Fruit fly (Drosophila melanogaster): ENCODE data around the gene Spindly.
A peak's percentile ranks its signal among the peaks of the same experiment; 100 is the strongest.

The Spindly gene

DNA sequence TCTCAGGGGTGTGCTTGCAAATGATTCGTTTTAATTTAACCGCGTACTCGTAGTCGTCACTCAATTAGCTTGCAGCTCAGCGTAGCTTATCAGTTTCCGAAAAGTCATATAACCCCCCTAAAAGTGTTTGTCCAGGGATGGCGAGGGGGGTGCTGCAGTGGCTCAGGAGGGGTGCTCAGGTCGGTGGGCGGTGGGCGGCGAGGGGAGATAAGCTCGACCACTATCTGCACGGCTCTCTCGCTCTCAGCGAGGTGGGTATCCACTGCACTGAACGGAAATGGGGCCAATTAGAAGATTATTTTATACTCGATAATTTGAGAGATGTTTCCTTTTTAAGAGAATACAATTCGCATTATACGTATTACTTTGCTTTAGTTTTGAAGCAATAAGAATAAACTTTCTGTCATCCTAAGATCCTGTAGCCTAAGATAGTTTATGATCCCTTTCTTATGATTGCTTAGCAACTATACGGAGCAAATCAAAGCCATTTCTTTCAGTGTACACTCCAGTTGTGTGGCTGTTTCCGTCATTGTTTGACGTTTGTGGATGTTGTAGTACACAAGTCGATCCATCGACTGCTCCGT, 43.1 kb upstream of the Spindly start (continued):
- TF ChIP-seq wek (GFP tag; optimal IDR thresholded peaks at IDR 0.05), result no peak
- peak; percentile 24 for TF ChIP-seq CG4328 (GFP tag; optimal IDR thresholded peaks at IDR 0.05)
- no peak for TF ChIP-seq CG9876 (GFP tag; optimal IDR thresholded peaks at IDR 0.05)
- TF ChIP-seq repo (GFP tag; optimal IDR thresholded peaks at IDR 0.05), result peak; percentile 25
- peak; percentile 44 for TF ChIP-seq Abd-B (GFP tag; optimal IDR thresholded peaks at IDR 0.05)
- peak; percentile 20 for TF ChIP-seq CG12104 (GFP tag; optimal IDR thresholded peaks at IDR 0.05)
- TF ChIP-seq CG7357 (GFP tag; IDR thresholded peaks at IDR 0.05), result peak; percentile 74; the same call in 2 of the 3 replicates
- TF ChIP-seq CG2889 (GFP tag; IDR thresholded peaks at IDR 0.05), result no peak
- TF ChIP-seq CG11504 (tag; optimal IDR thresholded peaks at IDR 0.05), result peak; percentile 81
- TF ChIP-seq Scr (GFP tag; IDR thresholded peaks at IDR 0.05; ENCODE audit: partially characterized antibody), result no peak
- peak; percentile 31 for TF ChIP-seq Bdp1 (GFP tag; optimal IDR thresholded peaks at IDR 0.05)
- 0 out of 3 replicates have a peak, but pooled peaks have one; percentile 37 for TF ChIP-seq ase (GFP tag; IDR thresholded peaks at IDR 0.05)
- TF ChIP-seq CG1792 (GFP tag; optimal IDR thresholded peaks at IDR 0.05), result peak; percentile 48
- TF ChIP-seq CG17385 (GFP tag; optimal IDR thresholded peaks at IDR 0.05), result peak; percentile 56
- TF ChIP-seq Bteb2 (GFP tag; optimal IDR thresholded peaks at IDR 0.05), result no peak
- TF ChIP-seq CG15479 (GFP tag; optimal IDR thresholded peaks at IDR 0.05), result no peak
- peak; percentile 47; the same call in 2 of the 3 replicates for TF ChIP-seq Optix (GFP tag; IDR thresholded peaks at IDR 0.05)
- peak; percentile 63; the same call in 2 of the 3 replicates for TF ChIP-seq zfh1 (GFP tag; IDR thresholded peaks at IDR 0.05)
- TF ChIP-seq CG11085 (GFP tag; IDR thresholded peaks at IDR 0.05), result no peak
- TF ChIP-seq CG4820 (GFP tag; optimal IDR thresholded peaks at IDR 0.05), result peak; percentile 74
- peak; percentile 53 for TF ChIP-seq jumu (GFP tag; optimal IDR thresholded peaks at IDR 0.05)
- TF ChIP-seq CkIIα-i1 (GFP tag; IDR thresholded peaks at IDR 0.05), result no peak; the same call in 1 of the 2 replicates
- TF ChIP-seq HmgZ (tag; optimal IDR thresholded peaks at IDR 0.05), result peak; percentile 11
- TF ChIP-seq CG17612 (GFP tag; IDR thresholded peaks at IDR 0.05), result no peak
- peak; percentile 55 for TF ChIP-seq pum (GFP tag; optimal IDR thresholded peaks at IDR 0.05)
- TF ChIP-seq bbx (GFP tag; IDR thresholded peaks at IDR 0.05; ENCODE audit: partially characterized antibody), result no peak
- TF ChIP-seq seq (GFP tag; IDR thresholded peaks at IDR 0.05), result peak; percentile 66
- TF ChIP-seq Atf6 (GFP tag; IDR thresholded peaks at IDR 0.05), result peak; percentile 36; the same call in 1 of the 2 replicates
- TF ChIP-seq Dp (GFP tag; optimal IDR thresholded peaks at IDR 0.05), result no peak
- TF ChIP-seq ash1 (GFP tag; optimal IDR thresholded peaks at IDR 0.05), result no peak
- peak; percentile 13 for TF ChIP-seq twi (tag; optimal IDR thresholded peaks at IDR 0.05)
- peak; percentile 26 for TF ChIP-seq CG3281 (GFP tag; optimal IDR thresholded peaks at IDR 0.05)
- TF ChIP-seq en (GFP tag; optimal IDR thresholded peaks at IDR 0.05), result peak; percentile 49
- no peak for TF ChIP-seq pita (GFP tag; optimal IDR thresholded peaks at IDR 0.05)
- no peak for TF ChIP-seq CG8765 (GFP tag; IDR thresholded peaks at IDR 0.05)
- no peak for TF ChIP-seq inv (GFP tag; IDR thresholded peaks at IDR 0.05; ENCODE audit: partially characterized antibody)
- no peak for TF ChIP-seq CG3838 (GFP tag; optimal IDR thresholded peaks at IDR 0.05)
- no peak for TF ChIP-seq CG12744 (GFP tag; optimal IDR thresholded peaks at IDR 0.05)
- peak; percentile 80 for TF ChIP-seq esg (GFP tag; conservative IDR thresholded peaks at IDR 0.05)
- TF ChIP-seq HHEX (GFP tag; optimal IDR thresholded peaks at IDR 0.05), result peak; percentile 55
- peak; percentile 16 for TF ChIP-seq CHES-1-like (GFP tag; optimal IDR thresholded peaks at IDR 0.05)
- peak in 1 of 3 experiments; percentile 74 for TF ChIP-seq lola (GFP tag; optimal IDR thresholded peaks at IDR 0.05)
- TF ChIP-seq Lpt (GFP tag; optimal IDR thresholded peaks at IDR 0.05), result no peak
- peak; percentile 28 for TF ChIP-seq bab2 (GFP tag; optimal IDR thresholded peaks at IDR 0.05)
- TF ChIP-seq ftz-f1 (GFP tag; optimal IDR thresholded peaks at IDR 0.05), result no peak
- no peak for TF ChIP-seq CG18011 (GFP tag; optimal IDR thresholded peaks at IDR 0.05)
- peak; percentile 61 for TF ChIP-seq stc (GFP tag; IDR thresholded peaks at IDR 0.05)
- TF ChIP-seq CG43689 (GFP tag; IDR thresholded peaks at IDR 0.05), result no peak
- TF ChIP-seq NC2α (GFP tag; optimal IDR thresholded peaks at IDR 0.05), result no peak
- TF ChIP-seq hb (GFP tag; IDR thresholded peaks at IDR 0.05; ENCODE audit: partially characterized antibody), result no peak

Measured in whole organism, embryonic.